Worm (Caenorhabditis elegans): Measurements from ENCODE around the gene srx-18.

- no peak for TF ChIP-seq lin-39 (tag; optimal IDR thresholded peaks at IDR 0.05)
- TF ChIP-seq skn-1 (tag; optimal IDR thresholded peaks at IDR 0.05), result no peak
- no peak for TF ChIP-seq lsy-2 (tag; optimal IDR thresholded peaks at IDR 0.05)
- TF ChIP-seq mep-1 (tag; optimal IDR thresholded peaks at IDR 0.05), result no peak
- no peak for TF ChIP-seq nhr-76 (tag; optimal IDR thresholded peaks at IDR 0.05)
Observed at ce11 chrV:17752340-17752739, 46.3 kb downstream of the srx-18 start.

Data from whole organism, L1 larva.